Worm (Caenorhabditis elegans) whole organism, mixed stage, embryonic: ENCODE data around the gene cutl-19.

ENCODE experiments used
- M03D4.4 ChIP-seq: sonication (generic microtip); optimal IDR thresholded peaks from 2 replicates; lab custom pipeline; 2017; ENCODE audit warnings: mild to moderate bottlenecking, missing genetic modification characterization, missing compliant biosample characterization
- bed-3 ChIP-seq: fragments of 200-800 bp; sonication (Bioruptor generic); optimal IDR thresholded peaks from 3 replicates; lab custom pipeline; 2018; ENCODE audit warnings: mild to moderate bottlenecking, missing genetic modification characterization, moderate library complexity, missing compliant biosample characterization
- blmp-1 ChIP-seq: fragments of 150-350 bp; optimal IDR thresholded peaks from 2 replicates; lab custom pipeline; 2014; ENCODE audit warnings: missing biosample characterization, missing genetic modification characterization
- ceh-39 ChIP-seq: fragments of 150-350 bp; optimal IDR thresholded peaks from 2 replicates; lab custom pipeline; 2014; ENCODE audit warnings: missing biosample characterization, missing genetic modification characterization
- ceh-43 ChIP-seq: fragments of 200-800 bp; sonication (Bioruptor generic); optimal IDR thresholded peaks from 2 replicates; lab custom pipeline; 2018; ENCODE audit warnings: mild to moderate bottlenecking, missing genetic modification characterization, moderate library complexity, missing compliant biosample characterization
- ceh-83 ChIP-seq: fragments of 200-800 bp; sonication (Bioruptor generic); optimal IDR thresholded peaks from 2 replicates; lab custom pipeline; 2018; ENCODE audit warnings: mild to moderate bottlenecking, missing genetic modification characterization, missing compliant biosample characterization
- ces-1 ChIP-seq: fragments of 150-350 bp; optimal IDR thresholded peaks from 2 replicates; lab custom pipeline; 2014; ENCODE audit warnings: missing biosample characterization, missing genetic modification reagents, missing genetic modification characterization
- cnd-1 ChIP-seq: fragments of 200-800 bp; sonication (Bioruptor generic); optimal IDR thresholded peaks from 2 replicates; lab custom pipeline; 2018; ENCODE audit warnings: mild to moderate bottlenecking, missing genetic modification characterization, missing compliant biosample characterization
- drap-1 ChIP-seq: fragments of 200-800 bp; sonication (Bioruptor generic); optimal IDR thresholded peaks from 3 replicates; lab custom pipeline; 2018; ENCODE audit warnings: mild to moderate bottlenecking, missing genetic modification characterization, missing compliant biosample characterization
- elt-1 ChIP-seq: sonication (generic microtip); optimal IDR thresholded peaks from 2 replicates; lab custom pipeline; 2017; ENCODE audit warnings: missing genetic modification characterization, mild to moderate bottlenecking, missing compliant biosample characterization, antibody characterized with exemption, moderate library complexity, borderline replicate concordance; ENCODE audit not compliant: insufficient read depth
- elt-3 ChIP-seq: fragments of 150-350 bp; optimal IDR thresholded peaks from 2 replicates; lab custom pipeline; 2014; ENCODE audit warnings: missing biosample characterization, missing genetic modification characterization
- flh-1 ChIP-seq: fragments of 200-800 bp; sonication (Bioruptor generic); optimal IDR thresholded peaks from 2 replicates; lab custom pipeline; 2018; ENCODE audit warnings: mild to moderate bottlenecking, missing genetic modification characterization, moderate library complexity, missing compliant biosample characterization
- ham-2 ChIP-seq: fragments of 200-800 bp; sonication (Bioruptor generic); optimal IDR thresholded peaks from 2 replicates; lab custom pipeline; 2018; ENCODE audit warnings: mild to moderate bottlenecking, missing genetic modification characterization, missing compliant biosample characterization
- hlh-1 ChIP-seq: fragments of 150-350 bp; optimal IDR thresholded peaks from 2 replicates; lab custom pipeline; 2014; ENCODE audit warnings: missing biosample characterization, missing genetic modification reagents, missing genetic modification characterization
- lin-13 ChIP-seq: fragments of 150-350 bp; optimal IDR thresholded peaks from 2 replicates; lab custom pipeline; 2014; ENCODE audit warnings: missing biosample characterization, missing genetic modification characterization
- lin-32 ChIP-seq: fragments of 200-800 bp; sonication (Bioruptor generic); optimal IDR thresholded peaks from 2 replicates; lab custom pipeline; 2018; ENCODE audit warnings: mild to moderate bottlenecking, missing genetic modification characterization, missing compliant biosample characterization
- lsy-2 ChIP-seq: fragments of 150-350 bp; optimal IDR thresholded peaks from 2 replicates; lab custom pipeline; 2014; ENCODE audit warnings: missing biosample characterization, missing genetic modification characterization
- mab-5 ChIP-seq: fragments of 150-350 bp; optimal IDR thresholded peaks from 2 replicates; lab custom pipeline; 2014; ENCODE audit warnings: missing biosample characterization, missing genetic modification characterization
- mep-1 ChIP-seq: fragments of 150-350 bp; optimal IDR thresholded peaks from 2 replicates; lab custom pipeline; 2017; ENCODE audit warnings: missing biosample characterization, missing genetic modification reagents, missing genetic modification characterization, inconsistent platforms
- mls-2 ChIP-seq: sonication (generic microtip); optimal IDR thresholded peaks from 2 replicates; lab custom pipeline; 2016; ENCODE audit warnings: mild to moderate bottlenecking, missing genetic modification characterization, moderate library complexity, missing compliant biosample characterization
- nhr-12 ChIP-seq: fragments of 150-350 bp; optimal IDR thresholded peaks from 2 replicates; lab custom pipeline; 2014; ENCODE audit warnings: missing biosample characterization, missing genetic modification characterization
- nhr-2 ChIP-seq: fragments of 150-350 bp; optimal IDR thresholded peaks from 2 replicates; lab custom pipeline; 2014; ENCODE audit warnings: missing biosample characterization, missing genetic modification characterization
- nhr-237 ChIP-seq: fragments of 150-350 bp; optimal IDR thresholded peaks from 2 replicates; lab custom pipeline; 2014; ENCODE audit warnings: missing biosample characterization, missing genetic modification characterization
- nhr-28 ChIP-seq: fragments of 150-350 bp; optimal IDR thresholded peaks from 2 replicates; lab custom pipeline; 2014; ENCODE audit warnings: missing biosample characterization, missing genetic modification characterization
- pha-4 ChIP-seq: fragments of 150-350 bp; optimal IDR thresholded peaks from 2 replicates; lab custom pipeline; 2018; ENCODE audit warnings: missing biosample characterization, missing genetic modification reagents, missing genetic modification characterization
- sem-2 ChIP-seq: fragments of 200-800 bp; sonication (Bioruptor generic); optimal IDR thresholded peaks from 2 replicates; lab custom pipeline; 2018; ENCODE audit warnings: mild to moderate bottlenecking, missing genetic modification characterization, missing compliant biosample characterization
- snpc-4 ChIP-seq: fragments of 150-350 bp; optimal IDR thresholded peaks from 2 replicates; lab custom pipeline; 2014; ENCODE audit warnings: missing biosample characterization, missing genetic modification characterization
- sptf-1 ChIP-seq: sonication (generic microtip); optimal IDR thresholded peaks from 2 replicates; lab custom pipeline; 2017; ENCODE audit warnings: mild to moderate bottlenecking, missing genetic modification characterization, moderate library complexity, missing compliant biosample characterization
- tbx-8 ChIP-seq: fragments of 200-800 bp; sonication (Bioruptor generic); optimal IDR thresholded peaks from 2 replicates; lab custom pipeline; 2018; ENCODE audit warnings: mild to moderate bottlenecking, missing genetic modification characterization, moderate library complexity, missing compliant biosample characterization
- unc-120 ChIP-seq: sonication (generic microtip); optimal IDR thresholded peaks from 2 replicates; lab custom pipeline; 2017; ENCODE audit warnings: missing genetic modification characterization, missing compliant biosample characterization; ENCODE audit not compliant: poor library complexity, severe bottlenecking
- unc-39 ChIP-seq: fragments of 150-350 bp; optimal IDR thresholded peaks from 2 replicates; lab custom pipeline; 2014; ENCODE audit warnings: missing biosample characterization, missing genetic modification characterization
- unc-62 ChIP-seq: fragments of 150-350 bp; optimal IDR thresholded peaks from 2 replicates; lab custom pipeline; 2014; ENCODE audit warnings: missing biosample characterization, missing genetic modification reagents, missing genetic modification characterization
- ztf-11 ChIP-seq: fragments of 150-350 bp; optimal IDR thresholded peaks from 2 replicates; lab custom pipeline; 2014; ENCODE audit warnings: missing biosample characterization, missing genetic modification characterization

The cutl-19 gene

DNA sequence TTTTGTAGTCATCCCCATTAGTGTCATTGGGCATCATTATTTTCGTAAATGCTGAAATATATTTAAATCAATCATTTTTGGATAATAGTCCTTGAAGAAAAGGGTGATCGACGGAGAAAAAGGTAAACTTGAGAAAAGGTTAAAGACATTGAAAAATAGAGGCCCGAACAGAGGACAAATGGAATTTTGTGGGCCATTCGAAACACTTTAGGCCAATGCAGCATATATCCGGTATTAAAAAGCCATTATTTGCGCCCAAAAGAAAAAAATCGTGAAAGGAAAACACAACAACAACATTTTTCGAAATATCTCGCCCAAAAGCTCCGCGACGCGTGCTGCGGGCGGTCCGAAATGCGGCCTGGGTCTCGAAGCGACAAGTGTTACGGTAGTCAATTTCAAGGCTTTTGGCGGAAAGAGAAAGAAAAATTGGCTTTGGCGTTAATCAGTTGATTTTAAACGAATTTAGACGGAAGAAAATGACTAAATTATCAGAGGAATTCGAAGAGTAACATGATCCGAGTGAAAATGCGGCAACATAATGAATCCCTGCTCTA, 10.5 kb downstream of the cutl-19 start, which contains the start of gene morc-1:
Gene morc-1, minus strand, starts transcription at position 51 of the 554 bp plus-strand sequence.
- TF ChIP-seq drap-1 (GFP tag; lab: Kevin White, UChicago) (no peak), cnd-1 (tag; lab: Kevin White, UChicago) (no peak), sem-2 (GFP tag; lab: Kevin White, UChicago) (no peak), ham-2 (GFP tag; lab: Kevin White, UChicago) (no peak), lin-32 (GFP tag; lab: Kevin White, UChicago) (no peak), blmp-1 (tag; lab: Kevin White, UChicago) (no peak)

DNA sequence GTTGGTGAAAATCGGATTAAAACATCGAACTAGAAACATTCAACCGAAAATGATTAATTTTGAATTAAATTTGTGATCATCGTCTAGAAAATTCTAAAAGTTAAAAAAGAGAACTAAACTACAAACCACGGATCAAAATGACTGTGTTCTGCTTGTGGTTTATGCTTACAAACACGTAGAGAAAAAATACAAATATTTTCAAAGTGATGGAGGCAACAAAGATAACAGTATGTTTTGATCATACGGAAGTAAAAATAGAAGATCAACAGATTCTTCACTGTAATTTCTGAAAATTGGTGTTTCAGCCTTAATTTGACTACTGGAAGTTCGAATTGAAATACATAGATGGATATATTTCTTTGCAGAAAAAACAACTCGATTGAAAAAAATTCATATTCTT, 14.1 kb downstream of the cutl-19 start:
- no peak for TF ChIP-seq sptf-1 (tag; lab: Kevin White, UChicago)
- TF ChIP-seq drap-1 (GFP tag; lab: Kevin White, UChicago) = no peak
- no peak for TF ChIP-seq ztf-11 (tag; lab: Kevin White, UChicago)
- no peak for TF ChIP-seq snpc-4 (tag; lab: Kevin White, UChicago)
- TF ChIP-seq flh-1 (GFP tag; lab: Kevin White, UChicago) = no peak
- no peak for TF ChIP-seq ceh-83 (GFP tag; lab: Kevin White, UChicago)
- TF ChIP-seq mab-5 (tag; lab: Kevin White, UChicago) = no peak
- TF ChIP-seq unc-62 (GFP tag; lab: Kevin White, UChicago) = no peak
- no peak for TF ChIP-seq sem-2 (GFP tag; lab: Kevin White, UChicago)
- no peak for TF ChIP-seq ham-2 (GFP tag; lab: Kevin White, UChicago)
- TF ChIP-seq blmp-1 (tag; lab: Kevin White, UChicago) = no peak
- TF ChIP-seq lin-13 = no peak
- TF ChIP-seq lsy-2 (tag; lab: Kevin White, UChicago) = no peak
- TF ChIP-seq ceh-43 (GFP tag; lab: Kevin White, UChicago) = no peak
- no peak for TF ChIP-seq ces-1 (GFP tag; lab: Kevin White, UChicago)
- no peak for TF ChIP-seq M03D4.4 (tag; lab: Kevin White, UChicago)
- TF ChIP-seq, all 35 proteins: peak for 0

DNA sequence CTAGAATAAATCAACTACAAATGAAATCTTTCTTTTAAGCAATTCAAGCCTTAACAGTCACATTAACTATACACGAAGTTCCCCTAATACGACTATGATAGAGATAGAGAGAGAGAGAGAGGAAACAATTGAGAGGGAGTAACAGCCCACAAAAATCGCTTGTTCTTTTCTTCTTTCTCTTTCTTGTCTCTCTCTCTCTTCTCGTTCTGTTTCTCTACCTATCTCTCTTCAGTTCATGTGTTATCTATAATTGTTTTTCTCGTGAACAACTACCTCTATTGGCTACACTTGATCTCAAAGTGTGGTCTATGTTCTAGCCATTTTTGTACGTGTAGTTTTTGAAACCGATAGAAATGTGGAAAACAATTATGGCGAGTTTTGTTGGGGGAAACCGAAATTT, 14.8 kb downstream of the cutl-19 start:
- TF ChIP-seq elt-1 (tag; lab: Kevin White, UChicago) (no peak), unc-120 (tag; lab: Kevin White, UChicago) (peak; percentile 66), nhr-28 (peak; percentile 18), tbx-8 (GFP tag; lab: Kevin White, UChicago) (no peak), M03D4.4 (tag; lab: Kevin White, UChicago) (no peak), nhr-237 (tag; lab: Kevin White, UChicago) (peak; percentile 1), blmp-1 (tag; lab: Kevin White, UChicago) (no peak), nhr-12 (tag; lab: Kevin White, UChicago) (no peak), nhr-2 (tag; lab: Kevin White, UChicago) (no peak), drap-1 (GFP tag; lab: Kevin White, UChicago) (no peak), ham-2 (GFP tag; lab: Kevin White, UChicago) (peak; percentile 25), hlh-1 (tag; lab: Kevin White, UChicago) (no peak), pha-4 (tag; lab: Kevin White, UChicago) (no peak), cnd-1 (tag; lab: Kevin White, UChicago) (no peak), lin-13 (no peak), unc-39 (no peak), mls-2 (tag; lab: Kevin White, UChicago) (no peak), mab-5 (tag; lab: Kevin White, UChicago) (no peak), elt-3 (tag; lab: Kevin White, UChicago) (no peak), bed-3 (no peak), sem-2 (GFP tag; lab: Kevin White, UChicago) (no peak), unc-62 (GFP tag; lab: Kevin White, UChicago) (no peak), ces-1 (GFP tag; lab: Kevin White, UChicago) (no peak), mep-1 (tag; lab: Kevin White, UChicago) (no peak), lin-32 (GFP tag; lab: Kevin White, UChicago) (no peak), flh-1 (GFP tag; lab: Kevin White, UChicago) (no peak), lsy-2 (tag; lab: Kevin White, UChicago) (no peak)

DNA sequence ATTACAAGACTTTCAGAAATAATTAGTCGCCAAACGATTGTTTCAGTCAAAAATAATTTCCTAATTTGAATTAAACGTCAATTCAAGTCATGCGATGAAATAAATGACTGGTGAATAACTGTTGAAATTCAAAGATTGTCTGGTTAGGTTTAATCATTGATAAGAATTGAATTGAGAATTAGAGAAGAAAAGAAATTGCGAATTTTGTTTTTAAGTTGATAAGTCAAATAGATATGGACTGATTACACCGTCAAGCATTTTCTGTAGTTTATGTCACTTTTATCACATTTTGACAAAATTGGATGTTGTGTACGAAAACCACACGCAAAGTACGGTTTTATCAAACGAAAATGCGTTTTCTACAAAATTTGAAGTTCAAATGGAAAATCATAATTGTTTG, 16.1 kb downstream of the cutl-19 start:
- no peak for TF ChIP-seq ceh-39 (tag; lab: Kevin White, UChicago)
